Worm (Caenorhabditis elegans): ENCODE results near the gene lron-1.

DNA sequence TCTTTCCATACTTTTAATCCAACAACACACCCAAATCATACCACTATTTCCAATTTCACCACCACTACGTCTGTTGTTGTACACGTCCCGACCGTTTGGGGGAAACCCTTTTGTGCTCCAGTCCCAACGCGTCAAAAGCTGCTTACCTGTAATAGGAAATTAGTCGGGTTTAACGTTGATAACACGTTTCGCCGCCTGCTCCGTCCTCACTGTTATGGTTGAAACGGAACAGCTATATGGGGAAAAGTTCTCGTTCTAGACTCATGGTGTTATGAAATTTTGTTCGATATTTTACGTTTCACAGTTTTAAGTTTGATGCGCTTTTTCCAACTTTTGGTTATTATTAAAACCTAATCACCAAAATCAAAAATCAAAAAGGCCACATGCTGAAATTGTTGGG, 36.6 kb upstream of the lron-1 start:
- TF ChIP-seq unc-62 (GFP tag; optimal IDR thresholded peaks at IDR 0.05): no peak
- no peak for TF ChIP-seq Y55F3AM.14 (GFP tag; optimal IDR thresholded peaks at IDR 0.05)
- TF ChIP-seq nhr-6 (tag; optimal IDR thresholded peaks at IDR 0.05): no peak
- no peak for TF ChIP-seq egl-27 (tag; optimal IDR thresholded peaks at IDR 0.05)
- no peak for TF ChIP-seq ZK546.5 (tag; optimal IDR thresholded peaks at IDR 0.05)
- TF ChIP-seq ztf-11 (tag; optimal IDR thresholded peaks at IDR 0.05): no peak
- no peak for TF ChIP-seq skn-1 (tag; optimal IDR thresholded peaks at IDR 0.05)
- no peak for TF ChIP-seq nhr-10 (tag; optimal IDR thresholded peaks at IDR 0.05)
- TF ChIP-seq ceh-82 (tag; optimal IDR thresholded peaks at IDR 0.05): no peak
- no peak for TF ChIP-seq lin-13 (GFP tag; optimal IDR thresholded peaks at IDR 0.05)
- TF ChIP-seq fos-1 (tag; optimal IDR thresholded peaks at IDR 0.05): no peak
- TF ChIP-seq nhr-237 (tag; optimal IDR thresholded peaks at IDR 0.05): no peak
- TF ChIP-seq nhr-11 (tag; optimal IDR thresholded peaks at IDR 0.05): no peak
- TF ChIP-seq elt-1 (tag; optimal IDR thresholded peaks at IDR 0.05): no peak

Measured in whole organism, L2 larva.